Worm (Caenorhabditis elegans) whole organism, L2 larva: Measurements from ENCODE around the gene C35B1.4.

Source experiments
- C34F6.9 ChIP-seq: fragments of 150-350 bp; optimal IDR thresholded peaks from 2 replicates; lab custom pipeline; 2014; ENCODE audit warnings: missing biosample characterization, missing genetic modification characterization
- F13H6.1 ChIP-seq: sonication (generic microtip); optimal IDR thresholded peaks from 2 replicates; lab custom pipeline; 2016; ENCODE audit warnings: missing genetic modification characterization, missing compliant biosample characterization
- Y55F3AM.14 ChIP-seq: fragments of 200-800 bp; sonication (Bioruptor generic); optimal IDR thresholded peaks from 2 replicates; lab custom pipeline; 2018; ENCODE audit warnings: mild to moderate bottlenecking, missing genetic modification characterization, missing compliant biosample characterization
- ZK546.5 ChIP-seq: sonication (generic microtip); optimal IDR thresholded peaks from 2 replicates; lab custom pipeline; 2017; ENCODE audit warnings: missing biosample characterization, missing genetic modification characterization
- aly-2 ChIP-seq: fragments of 150-350 bp; optimal IDR thresholded peaks from 2 replicates; lab custom pipeline; 2014; ENCODE audit warnings: missing biosample characterization, missing genetic modification characterization
- ama-1 ChIP-seq: fragments of 150-350 bp; optimal IDR thresholded peaks from 2 replicates; lab custom pipeline; 2018; ENCODE audit warnings: inconsistent platforms
- blmp-1 ChIP-seq: sonication (generic microtip); optimal IDR thresholded peaks from 2 replicates; lab custom pipeline; 2017; ENCODE audit warnings: missing genetic modification characterization, mild to moderate bottlenecking, missing compliant biosample characterization, antibody characterized with exemption, moderate library complexity; ENCODE audit not compliant: insufficient read depth
- ceh-16 ChIP-seq: fragments of 150-350 bp; optimal IDR thresholded peaks from 2 replicates; lab custom pipeline; 2014; ENCODE audit warnings: missing biosample characterization, missing genetic modification characterization
- dmd-4 ChIP-seq: sonication (generic microtip); optimal IDR thresholded peaks from 2 replicates; lab custom pipeline; 2017; ENCODE audit warnings: missing biosample characterization, missing genetic modification characterization
- egl-27 ChIP-seq: sonication (generic microtip); optimal IDR thresholded peaks from 3 replicates; lab custom pipeline; 2017; ENCODE audit warnings: missing biosample characterization, missing genetic modification reagents, missing genetic modification characterization
- elt-1 ChIP-seq: fragments of 150-350 bp; optimal IDR thresholded peaks from 2 replicates; lab custom pipeline; 2014; ENCODE audit warnings: missing biosample characterization, missing genetic modification characterization
- elt-3 ChIP-seq: sonication (generic microtip); optimal IDR thresholded peaks from 2 replicates; lab custom pipeline; 2017; ENCODE audit warnings: missing biosample characterization, missing genetic modification characterization
- fos-1 ChIP-seq: fragments of 150-350 bp; optimal IDR thresholded peaks from 2 replicates; lab custom pipeline; 2014; ENCODE audit warnings: missing biosample characterization, missing genetic modification characterization
- gmeb-1 ChIP-seq: fragments of 150-350 bp; optimal IDR thresholded peaks from 2 replicates; lab custom pipeline; 2014; ENCODE audit warnings: missing biosample characterization, missing genetic modification characterization
- lin-13 ChIP-seq: fragments of 150-350 bp; optimal IDR thresholded peaks from 2 replicates; lab custom pipeline; 2014; ENCODE audit warnings: missing biosample characterization, missing genetic modification reagents, missing genetic modification characterization
- lin-39 ChIP-seq: fragments of 150-350 bp; optimal IDR thresholded peaks from 2 replicates; lab custom pipeline; 2014; ENCODE audit warnings: missing biosample characterization, missing genetic modification reagents, missing genetic modification characterization
- lsy-2 ChIP-seq, 2 experiments: fragments of 150-350 bp in 1 of 2; sonication (generic microtip) in 1 of 2; optimal IDR thresholded peaks; 2 replicates each; lab custom pipeline; 2014 to 2017; ENCODE audit warnings: missing biosample characterization in 2 of 2, missing genetic modification characterization in 2 of 2
- mab-5 ChIP-seq: fragments of 150-350 bp; optimal IDR thresholded peaks from 2 replicates; lab custom pipeline; 2014; ENCODE audit warnings: missing biosample characterization, missing genetic modification characterization
- mbf-1 ChIP-seq: sonication (generic microtip); optimal IDR thresholded peaks from 2 replicates; lab custom pipeline; 2017; ENCODE audit warnings: missing biosample characterization, missing genetic modification characterization
- mdl-1 ChIP-seq, 2 experiments: fragments of 150-350 bp in 1 of 2; sonication (generic microtip) in 1 of 2; optimal IDR thresholded peaks; 2 replicates each; lab custom pipeline; 2017; ENCODE audit warnings: missing biosample characterization in 2 of 2, missing genetic modification characterization in 2 of 2
- nhr-10 ChIP-seq: sonication (generic microtip); optimal IDR thresholded peaks from 2 replicates; lab custom pipeline; 2017; ENCODE audit warnings: missing biosample characterization, missing genetic modification characterization
- nhr-11 ChIP-seq: fragments of 150-350 bp; optimal IDR thresholded peaks from 2 replicates; lab custom pipeline; 2014; ENCODE audit warnings: missing biosample characterization, missing genetic modification characterization
- nhr-129 ChIP-seq: fragments of 150-350 bp; optimal IDR thresholded peaks from 2 replicates; lab custom pipeline; 2014; ENCODE audit warnings: missing biosample characterization, missing genetic modification characterization
- nhr-23 ChIP-seq: fragments of 150-350 bp; optimal IDR thresholded peaks from 2 replicates; lab custom pipeline; 2014; ENCODE audit warnings: missing biosample characterization, missing genetic modification reagents, missing genetic modification characterization
- nhr-237 ChIP-seq: fragments of 150-350 bp; optimal IDR thresholded peaks from 2 replicates; lab custom pipeline; 2014; ENCODE audit warnings: missing biosample characterization, missing genetic modification characterization
- nhr-6 ChIP-seq: fragments of 150-350 bp; optimal IDR thresholded peaks from 2 replicates; lab custom pipeline; 2014; ENCODE audit warnings: missing biosample characterization, missing genetic modification characterization
- peb-1 ChIP-seq: fragments of 150-350 bp; optimal IDR thresholded peaks from 2 replicates; lab custom pipeline; 2014; ENCODE audit warnings: missing biosample characterization, missing genetic modification characterization
- sma-3 ChIP-seq: sonication (generic microtip); optimal IDR thresholded peaks from 2 replicates; lab custom pipeline; 2016; ENCODE audit warnings: missing genetic modification reagents, missing genetic modification characterization, missing compliant biosample characterization
- sma-9 ChIP-seq, 2 experiments: fragments of 150-350 bp in 1 of 2; sonication (generic microtip) in 1 of 2; optimal IDR thresholded peaks; 2 replicates each; lab custom pipeline; 2014 to 2016; ENCODE audit warnings: missing genetic modification characterization in 2 of 2, mild to moderate bottlenecking in 1 of 2, missing biosample characterization in 1 of 2, missing compliant biosample characterization in 1 of 2, missing genetic modification reagents in 1 of 2, moderate library complexity in 1 of 2
- snpc-4 ChIP-seq: fragments of 150-350 bp; optimal IDR thresholded peaks from 2 replicates; lab custom pipeline; 2014; ENCODE audit warnings: missing biosample characterization, missing genetic modification characterization
- unc-39 ChIP-seq: fragments of 150-350 bp; optimal IDR thresholded peaks from 2 replicates; lab custom pipeline; 2014; ENCODE audit warnings: missing biosample characterization, missing genetic modification characterization
- unc-55 ChIP-seq: fragments of 150-350 bp; sonication (generic microtip); optimal IDR thresholded peaks from 3 replicates; lab custom pipeline; 2014; ENCODE audit warnings: missing biosample characterization, missing genetic modification reagents, missing genetic modification characterization
- ztf-1 ChIP-seq: fragments of 200-800 bp; sonication (Bioruptor generic); conservative IDR thresholded peaks from 2 replicates; pipeline ENCODE4 v1.3.6; 2022; ENCODE audit warnings: missing genetic modification characterization, missing compliant biosample characterization
- ztf-4 ChIP-seq: fragments of 150-350 bp; optimal IDR thresholded peaks from 2 replicates; lab custom pipeline; 2014; ENCODE audit warnings: missing biosample characterization, missing genetic modification characterization

The C35B1.4 gene

DNA sequence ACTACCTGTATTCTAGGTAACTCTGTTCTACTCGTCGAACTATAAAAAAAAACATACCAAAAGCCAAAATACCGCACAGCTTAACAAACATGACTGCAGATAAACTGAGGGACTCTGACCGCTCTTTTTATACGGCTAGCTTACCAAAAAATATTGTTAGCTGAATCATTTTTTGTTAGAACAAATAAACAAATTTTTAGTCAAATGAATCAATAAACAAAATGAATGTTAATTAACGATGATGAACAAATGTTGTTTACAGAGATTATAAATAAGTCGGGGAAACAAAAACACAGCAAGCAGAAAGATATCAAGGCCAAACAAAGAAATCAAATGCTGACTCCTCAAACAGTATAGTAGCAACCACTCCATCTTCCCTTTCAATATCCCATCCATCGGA is 16.0 kb upstream of the C35B1.4 start, which contains the start of gene ilys-6:
Gene ilys-6 (minus strand): TSS at position 101 of the 400 bp plus-strand sequence.
- TF ChIP-seq mdl-1 (tag; optimal IDR thresholded peaks at IDR 0.05; lab: Kevin White, UChicago): no peak
- TF ChIP-seq aly-2 (tag; lab: Kevin White, UChicago): no peak
- TF ChIP-seq gmeb-1 (tag; lab: Kevin White, UChicago): no peak
- no peak for TF ChIP-seq blmp-1 (tag; lab: Kevin White, UChicago)
- TF ChIP-seq ztf-4 (tag; lab: Kevin White, UChicago): no peak
- no peak for TF ChIP-seq nhr-6
- TF ChIP-seq sma-9 (GFP tag; optimal IDR thresholded peaks at IDR 0.05; lab: Kevin White, UChicago): no peak
- TF ChIP-seq sma-9 (tag; optimal IDR thresholded peaks at IDR 0.05; lab: Kevin White, UChicago): no peak
- TF ChIP-seq nhr-11 (tag; lab: Kevin White, UChicago): no peak
- no peak for TF ChIP-seq unc-55 (GFP tag; lab: Kevin White, UChicago)
- TF ChIP-seq snpc-4 (tag; lab: Kevin White, UChicago): no peak
- TF ChIP-seq mab-5: no peak
- TF ChIP-seq nhr-10 (tag; lab: Kevin White, UChicago): no peak
- TF ChIP-seq unc-39 (tag; lab: Kevin White, UChicago): no peak
- no peak for TF ChIP-seq mbf-1
- no peak for TF ChIP-seq fos-1
- TF ChIP-seq ama-1 (lab: Kevin White, UChicago): no peak
- TF ChIP-seq lsy-2 (tag; optimal IDR thresholded peaks at IDR 0.05; lab: Kevin White, UChicago): no peak

DNA sequence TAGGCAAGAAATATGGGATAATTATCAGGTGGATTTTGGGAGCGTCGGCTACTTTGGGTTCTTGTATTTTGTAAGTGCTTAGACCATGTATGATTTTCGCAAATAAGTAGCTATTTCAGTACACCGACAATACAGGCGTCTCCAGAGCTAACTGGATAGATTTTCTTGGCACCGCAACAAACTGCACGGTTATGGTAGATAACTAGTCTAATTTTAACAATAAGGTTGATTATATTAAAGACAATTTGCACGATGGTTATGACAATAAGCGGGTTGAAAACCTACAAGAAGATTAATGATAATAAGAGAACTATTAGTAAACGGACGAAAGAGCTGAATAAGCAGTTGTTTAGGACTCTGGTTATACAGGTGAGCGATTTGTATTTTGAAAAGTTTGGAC is 12.3 kb upstream of the C35B1.4 start:
- no peak for TF ChIP-seq ztf-1 (GFP tag; lab: Robert Waterston, UW)
- no peak for TF ChIP-seq nhr-237 (tag; lab: Kevin White, UChicago)
- TF ChIP-seq, all 48 proteins: peak for 0

DNA sequence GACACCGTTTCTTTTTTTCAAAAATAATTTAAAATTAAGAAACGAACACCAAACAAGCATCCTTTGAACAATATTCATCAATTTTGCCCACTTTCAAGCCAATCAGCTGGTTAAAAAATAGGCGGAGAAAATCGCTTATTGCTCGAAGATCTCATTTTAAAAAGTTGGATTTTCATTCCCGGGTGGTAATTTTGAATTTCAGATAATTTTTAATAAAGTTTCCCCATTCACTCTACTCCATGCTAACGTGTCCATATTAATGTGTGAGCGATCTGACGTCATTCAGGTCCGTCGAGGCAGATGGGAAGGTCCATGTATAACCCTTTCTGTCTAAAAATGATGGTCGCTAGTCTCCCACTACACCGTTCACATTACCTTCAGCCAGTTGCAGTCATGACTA is 11.1 kb upstream of the C35B1.4 start, which contains the start of gene fbxb-55:
Gene fbxb-55 (plus strand): TSS at position 301 of the 400 bp plus-strand sequence.
- TF ChIP-seq aly-2 (tag; lab: Kevin White, UChicago) (no peak), snpc-4 (tag; lab: Kevin White, UChicago) (no peak), sma-3 (GFP tag; lab: Kevin White, UChicago) (no peak), nhr-6 (no peak)
- TF ChIP-seq, all 48 proteins: peak for 0

DNA sequence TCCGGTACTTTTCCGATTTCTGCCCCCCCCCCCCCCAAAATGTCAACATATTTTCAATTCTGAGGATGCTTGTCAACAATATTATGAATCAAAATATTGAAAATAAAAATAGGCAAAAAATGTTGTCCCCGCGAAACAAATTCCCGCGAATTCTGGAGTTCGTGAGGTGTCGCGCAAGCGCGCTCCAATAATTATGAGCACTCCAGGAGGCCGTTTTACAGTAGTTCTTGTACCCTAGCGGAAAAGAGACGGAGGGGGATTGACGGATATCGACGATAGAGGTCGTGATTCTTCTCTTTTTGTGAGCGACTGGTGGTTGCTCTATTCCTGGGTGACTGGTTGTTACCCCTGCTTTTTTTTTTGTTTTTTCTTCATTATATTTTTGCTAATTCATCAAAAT is 8.8 kb upstream of the C35B1.4 start:
- TF ChIP-seq lin-13 (GFP tag; lab: Kevin White, UChicago): no peak
- no peak for TF ChIP-seq elt-3 (tag; lab: Kevin White, UChicago)
- no peak for TF ChIP-seq egl-27 (tag; lab: Kevin White, UChicago)
- TF ChIP-seq ceh-16 (tag; lab: Kevin White, UChicago): no peak
- no peak for TF ChIP-seq snpc-4 (tag; lab: Kevin White, UChicago)
- no peak for TF ChIP-seq nhr-129 (tag; lab: Kevin White, UChicago)
- no peak for TF ChIP-seq unc-55 (GFP tag; lab: Kevin White, UChicago)
- no peak for TF ChIP-seq F13H6.1 (tag; lab: Kevin White, UChicago)

ce11 chrIV:4072027-4072426 is 7.6 kb upstream of the C35B1.4 start, which contains the start of gene pqn-75:
pqn-75 (plus strand) TSS chrIV:4072327.
- TF ChIP-seq Y55F3AM.14 (GFP tag; lab: Kevin White, UChicago) (no peak), nhr-23 (tag; lab: Kevin White, UChicago) (no peak), nhr-6 (no peak), nhr-11 (tag; lab: Kevin White, UChicago) (no peak), peb-1 (tag; lab: Kevin White, UChicago) (no peak), mbf-1 (no peak), ZK546.5 (tag; lab: Kevin White, UChicago) (no peak), blmp-1 (tag; lab: Kevin White, UChicago) (no peak), C34F6.9 (tag; lab: Kevin White, UChicago) (no peak), lin-39 (tag; lab: Kevin White, UChicago) (no peak), sma-9 (GFP tag; optimal IDR thresholded peaks at IDR 0.05; lab: Kevin White, UChicago) (no peak), sma-9 (tag; optimal IDR thresholded peaks at IDR 0.05; lab: Kevin White, UChicago) (no peak), dmd-4 (tag; lab: Kevin White, UChicago) (no peak), elt-3 (tag; lab: Kevin White, UChicago) (no peak), unc-39 (tag; lab: Kevin White, UChicago) (no peak), elt-1 (tag; lab: Kevin White, UChicago) (no peak), mdl-1 (tag; optimal IDR thresholded peaks at IDR 0.05; lab: Kevin White, UChicago) (no peak)
